Worm (Caenorhabditis elegans) whole organism, mixed stage, embryonic: ENCODE results near the gene ddb-1.

ENCODE experiments used
- ceh-39 ChIP-seq: fragments of 150-350 bp; optimal IDR thresholded peaks from 2 replicates; lab custom pipeline; 2014; ENCODE audit warnings: missing biosample characterization, missing genetic modification characterization
- ceh-83 ChIP-seq: fragments of 200-800 bp; sonication (Bioruptor generic); optimal IDR thresholded peaks from 2 replicates; lab custom pipeline; 2018; ENCODE audit warnings: mild to moderate bottlenecking, missing genetic modification characterization, missing compliant biosample characterization
- ces-1 ChIP-seq: fragments of 150-350 bp; optimal IDR thresholded peaks from 2 replicates; lab custom pipeline; 2014; ENCODE audit warnings: missing biosample characterization, missing genetic modification reagents, missing genetic modification characterization
- elt-3 ChIP-seq: fragments of 150-350 bp; optimal IDR thresholded peaks from 2 replicates; lab custom pipeline; 2014; ENCODE audit warnings: missing biosample characterization, missing genetic modification characterization
- nhr-12 ChIP-seq: fragments of 150-350 bp; optimal IDR thresholded peaks from 2 replicates; lab custom pipeline; 2014; ENCODE audit warnings: missing biosample characterization, missing genetic modification characterization
- nhr-28 ChIP-seq: fragments of 150-350 bp; optimal IDR thresholded peaks from 2 replicates; lab custom pipeline; 2014; ENCODE audit warnings: missing biosample characterization, missing genetic modification characterization
- pha-4 ChIP-seq: fragments of 150-350 bp; optimal IDR thresholded peaks from 2 replicates; lab custom pipeline; 2018; ENCODE audit warnings: missing biosample characterization, missing genetic modification reagents, missing genetic modification characterization
- snpc-4 ChIP-seq: fragments of 150-350 bp; optimal IDR thresholded peaks from 2 replicates; lab custom pipeline; 2014; ENCODE audit warnings: missing biosample characterization, missing genetic modification characterization
- unc-62 ChIP-seq: fragments of 150-350 bp; optimal IDR thresholded peaks from 2 replicates; lab custom pipeline; 2014; ENCODE audit warnings: missing biosample characterization, missing genetic modification reagents, missing genetic modification characterization

DNA sequence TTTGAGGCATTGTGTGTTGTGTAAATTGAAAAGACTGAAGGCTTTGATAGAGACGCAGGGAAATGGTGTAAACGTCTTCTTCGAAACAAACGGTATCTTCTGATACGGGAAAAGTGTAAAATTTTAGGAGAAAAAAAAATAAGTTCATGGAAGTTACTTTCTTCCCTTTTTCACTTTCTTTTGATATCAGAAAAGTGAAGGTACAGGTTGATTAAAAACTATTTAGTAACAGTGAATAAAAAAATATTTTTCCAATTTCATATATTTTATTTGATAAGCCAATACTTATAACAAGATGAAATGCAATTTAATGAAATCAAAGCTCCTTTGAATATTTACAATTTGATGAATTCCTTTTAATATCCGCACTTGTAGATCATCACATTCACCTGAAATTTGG is 10.6 kb downstream of the ddb-1 start, which contains the start of gene col-129:
- TF ChIP-seq nhr-28 (tag; lab: Kevin White, UChicago): no peak
- TF ChIP-seq unc-62: no peak
- TF ChIP-seq pha-4: no peak
- no peak for TF ChIP-seq nhr-12 (tag; lab: Kevin White, UChicago)
- TF ChIP-seq ceh-39 (tag; lab: Kevin White, UChicago): no peak
- TF ChIP-seq ces-1 (GFP tag; lab: Kevin White, UChicago): no peak
- TF ChIP-seq ceh-83 (GFP tag; lab: Kevin White, UChicago): no peak
- TF ChIP-seq snpc-4 (tag; lab: Kevin White, UChicago): no peak
- no peak for TF ChIP-seq elt-3 (tag; lab: Kevin White, UChicago)
